Fruit fly (Drosophila melanogaster): ENCODE results near the gene Usp32.

The Usp32 gene

dm6 chr3L:19929051-19929718 is 58.2 kb downstream of the Usp32 start (continued):
- TF ChIP-seq phol (tag; optimal IDR thresholded peaks at IDR 0.05) (no peak), TFAM (GFP tag; optimal IDR thresholded peaks at IDR 0.05) (no peak), dimm (GFP tag; IDR thresholded peaks at IDR 0.05) (no peak), Sox102F (GFP tag; optimal IDR thresholded peaks at IDR 0.05) (peak; percentile 43), CG4820 (GFP tag; optimal IDR thresholded peaks at IDR 0.05) (no peak), CG11695 (GFP tag; IDR thresholded peaks at IDR 0.05) (no peak), Kr (GFP tag; optimal IDR thresholded peaks at IDR 0.05) (no peak), pfk (GFP tag; optimal IDR thresholded peaks at IDR 0.05) (no peak), ac (GFP tag; optimal IDR thresholded peaks at IDR 0.05) (no peak), CG12659 (GFP tag; optimal IDR thresholded peaks at IDR 0.05) (no peak), CG13775 (GFP tag; optimal IDR thresholded peaks at IDR 0.05) (no peak), Hr39 (optimal IDR thresholded peaks at IDR 0.05) (no peak), CG3407 (GFP tag; optimal IDR thresholded peaks at IDR 0.05) (no peak), CG42726 (GFP tag; IDR thresholded peaks at IDR 0.05; ENCODE audit: partially characterized antibody) (no peak), Mes4 (GFP tag; optimal IDR thresholded peaks at IDR 0.05) (no peak), CHES-1-like (GFP tag; optimal IDR thresholded peaks at IDR 0.05) (no peak), HLH54F (GFP tag; optimal IDR thresholded peaks at IDR 0.05) (no peak), CG17912 (GFP tag; optimal IDR thresholded peaks at IDR 0.05) (no peak), vfl (GFP tag; optimal IDR thresholded peaks at IDR 0.05) (no peak), zf30C (GFP tag; optimal IDR thresholded peaks at IDR 0.05) (peak; percentile 59), NK7.1 (GFP tag; optimal IDR thresholded peaks at IDR 0.05) (no peak), CG31224 (GFP tag; IDR thresholded peaks at IDR 0.05) (no peak), unc-4 (GFP tag; IDR thresholded peaks at IDR 0.05; ENCODE audit: partially characterized antibody) (no peak), CG33213 (GFP tag; optimal IDR thresholded peaks at IDR 0.05) (no peak), usp (GFP tag; optimal IDR thresholded peaks at IDR 0.05) (no peak), Fer2 (tag; optimal IDR thresholded peaks at IDR 0.05) (no peak), trem (tag; optimal IDR thresholded peaks at IDR 0.05) (no peak), grau (tag; optimal IDR thresholded peaks at IDR 0.05) (peak; percentile 60), tio (GFP tag; optimal IDR thresholded peaks at IDR 0.05) (peak; percentile 8), psq (GFP tag; optimal IDR thresholded peaks at IDR 0.05) (no peak), amos (GFP tag; IDR thresholded peaks at IDR 0.05; ENCODE audit: partially characterized antibody) (no peak; the same call in 1 of the 2 replicates), lab (GFP tag; optimal IDR thresholded peaks at IDR 0.05) (peak; percentile 11), salm (tag; optimal IDR thresholded peaks at IDR 0.05) (no peak), CG13287 (GFP tag; IDR thresholded peaks at IDR 0.05; ENCODE audit: partially characterized antibody) (no peak), CG12104 (GFP tag; optimal IDR thresholded peaks at IDR 0.05) (no peak), Awh (GFP tag; IDR thresholded peaks at IDR 0.05) (no peak), CG18599 (GFP tag; optimal IDR thresholded peaks at IDR 0.05) (peak; percentile 20), CG15601 (tag; optimal IDR thresholded peaks at IDR 0.05) (no peak), Nf-YC (tag; optimal IDR thresholded peaks at IDR 0.05) (no peak), ara (GFP tag; IDR thresholded peaks at IDR 0.05) (no peak), CG13424 (tag; optimal IDR thresholded peaks at IDR 0.05) (peak; percentile 9), shn (GFP tag; optimal IDR thresholded peaks at IDR 0.05) (no peak), knrl (GFP tag; IDR thresholded peaks at IDR 0.05; ENCODE audit: partially characterized antibody) (no peak), ken (GFP tag; IDR thresholded peaks at IDR 0.05) (no peak), jigr1 (GFP tag; IDR thresholded peaks at IDR 0.05) (no peak)

Data from whole organism, embryonic.